Worm (Caenorhabditis elegans) whole organism, midembryonic: Measurements from ENCODE around the gene Y54G9A.5.

Experiments used
- T22C8.4 ChIP-seq: fragments of 200-800 bp; sonication (Bioruptor generic); IDR thresholded peaks from 2 replicates; pipeline ENCODE4 v1.3.6; 2022; ENCODE audit warnings: missing genetic modification characterization, missing compliant biosample characterization
- cog-1 ChIP-seq: sonication (generic microtip); optimal IDR thresholded peaks from 2 replicates; lab custom pipeline; 2016; ENCODE audit warnings: missing genetic modification characterization, missing compliant biosample characterization
- flt-1 ChIP-seq: fragments of 200-800 bp; sonication (Bioruptor generic); IDR thresholded peaks from 2 replicates; pipeline ENCODE4 v1.3.6; 2022; ENCODE audit warnings: missing genetic modification characterization, missing compliant biosample characterization
- klf-2 ChIP-seq: fragments of 200-800 bp; sonication (Bioruptor generic); conservative IDR thresholded peaks from 2 replicates; pipeline ENCODE4 v1.3.6; 2022; ENCODE audit warnings: missing genetic modification reagents, missing genetic modification characterization, missing compliant biosample characterization
- med-1 ChIP-seq: sonication (generic microtip); optimal IDR thresholded peaks from 2 replicates; lab custom pipeline; 2017; ENCODE audit warnings: missing genetic modification characterization, mild to moderate bottlenecking, missing compliant biosample characterization, antibody characterized with exemption, missing genetic modification reagents; ENCODE audit not compliant: insufficient read depth
- ztf-29 ChIP-seq: fragments of 200-800 bp; sonication (Bioruptor generic); IDR thresholded peaks from 2 replicates; pipeline ENCODE4 v1.3.6; 2022; ENCODE audit warnings: missing genetic modification reagents, missing genetic modification characterization, missing compliant biosample characterization

ce11 chrII:13697691-13698090 lies 25.1 kb upstream of the Y54G9A.5 start:
- TF ChIP-seq ztf-29 (GFP tag; lab: Robert Waterston, UW): no peak
- TF ChIP-seq T22C8.4 (GFP tag; lab: Robert Waterston, UW): no peak
- TF ChIP-seq cog-1 (tag; lab: Kevin White, UChicago): no peak
- TF ChIP-seq med-1: no peak
- TF ChIP-seq flt-1 (GFP tag; lab: Robert Waterston, UW): no peak
- TF ChIP-seq klf-2 (GFP tag; lab: Robert Waterston, UW): no peak
